Worm (Caenorhabditis elegans) whole organism, young adult: ENCODE measurements around the gene fut-3.

Source experiments
- B0261.1 ChIP-seq: sonication (generic microtip); optimal IDR thresholded peaks from 2 replicates; lab custom pipeline; 2016; ENCODE audit warnings: mild to moderate bottlenecking, missing genetic modification characterization, moderate library complexity, missing compliant biosample characterization
- D2030.7 ChIP-seq: fragments of 200-800 bp; sonication (Bioruptor generic); IDR thresholded peaks from 2 replicates; pipeline ENCODE4 v1.3.6; 2022; ENCODE audit warnings: missing genetic modification reagents, missing genetic modification characterization, missing compliant biosample characterization
- F10E7.11 ChIP-seq: sonication (generic microtip); optimal IDR thresholded peaks from 2 replicates; lab custom pipeline; 2017; ENCODE audit warnings: mild to moderate bottlenecking, missing genetic modification characterization, moderate library complexity, missing compliant biosample characterization
- F39B2.1 ChIP-seq: fragments of 200-800 bp; sonication (Bioruptor generic); IDR thresholded peaks from 2 replicates; pipeline ENCODE4 v1.3.6; 2022; ENCODE audit warnings: missing genetic modification reagents, missing genetic modification characterization, missing compliant biosample characterization
- F49E8.2 ChIP-seq: sonication (generic microtip); optimal IDR thresholded peaks from 3 replicates; lab custom pipeline; 2017; ENCODE audit warnings: missing genetic modification characterization, mild to moderate bottlenecking, missing compliant biosample characterization, antibody characterized with exemption, moderate library complexity; ENCODE audit not compliant: insufficient read depth
- F55B11.4 ChIP-seq: sonication (generic microtip); optimal IDR thresholded peaks from 2 replicates; lab custom pipeline; 2016; ENCODE audit warnings: missing compliant biosample characterization, missing genetic modification characterization, borderline replicate concordance; ENCODE audit not compliant: insufficient read depth
- F57A8.1 ChIP-seq: fragments of 200-800 bp; sonication (Bioruptor generic); optimal IDR thresholded peaks from 2 replicates; lab custom pipeline; 2018; ENCODE audit warnings: mild to moderate bottlenecking, missing genetic modification characterization, moderate library complexity, missing compliant biosample characterization
- F57C9.4 ChIP-seq: sonication (generic microtip); optimal IDR thresholded peaks from 2 replicates; lab custom pipeline; 2017; ENCODE audit warnings: mild to moderate bottlenecking, missing genetic modification characterization, missing compliant biosample characterization
- K12H6.12 ChIP-seq: fragments of 200-800 bp; sonication (Bioruptor generic); optimal IDR thresholded peaks from 2 replicates; lab custom pipeline; 2018; ENCODE audit warnings: mild to moderate bottlenecking, missing genetic modification characterization, missing compliant biosample characterization
- Y79H2A.3 ChIP-seq: fragments of 200-800 bp; sonication (Bioruptor generic); conservative IDR thresholded peaks from 2 replicates; pipeline ENCODE4 v1.3.6; 2022; ENCODE audit warnings: missing genetic modification reagents, missing genetic modification characterization, missing compliant biosample characterization
- ZK185.1 ChIP-seq: sonication (generic microtip); optimal IDR thresholded peaks from 2 replicates; lab custom pipeline; 2016; ENCODE audit warnings: mild to moderate bottlenecking, missing genetic modification characterization, missing compliant biosample characterization; ENCODE audit not compliant: poor library complexity, severe bottlenecking
- ama-1 ChIP-seq, 3 experiments: fragments of 150-350 bp in 1 of 3; sonication (generic microtip) in 2 of 3; optimal IDR thresholded peaks; 2 replicates each; lab custom pipeline; 2014 to 2018; ENCODE audit warnings: missing biosample characterization in 2 of 3, missing genetic modification characterization in 2 of 3, missing genetic modification reagents in 2 of 3
- aptf-2 ChIP-seq: fragments of 200-800 bp; sonication (Bioruptor generic); conservative IDR thresholded peaks from 2 replicates; pipeline ENCODE4 v1.3.6; 2022; ENCODE audit warnings: missing genetic modification reagents, missing genetic modification characterization, missing compliant biosample characterization
- attf-5 ChIP-seq: fragments of 200-800 bp; sonication (Bioruptor generic); optimal IDR thresholded peaks from 2 replicates; lab custom pipeline; 2018; ENCODE audit warnings: mild to moderate bottlenecking, missing genetic modification characterization, missing compliant biosample characterization
- bed-1 ChIP-seq: fragments of 200-800 bp; sonication (Bioruptor generic); IDR thresholded peaks from 2 replicates; pipeline ENCODE4 v1.3.6; 2022; ENCODE audit warnings: missing genetic modification reagents, missing genetic modification characterization, missing compliant biosample characterization
- cebp-1 ChIP-seq, 2 experiments: fragments of 200-800 bp in 1 of 2; sonication (Bioruptor generic) in 1 of 2; sonication (generic microtip) in 1 of 2; IDR thresholded peaks in 1 of 2; optimal IDR thresholded peaks in 1 of 2; 2 replicates each; pipeline versions ENCODE4 v1.3.6 to Lab custom; 2017 to 2022; ENCODE audit warnings: missing compliant biosample characterization in 2 of 2, missing genetic modification characterization in 2 of 2, mild to moderate bottlenecking in 1 of 2, missing genetic modification reagents in 1 of 2, moderate library complexity in 1 of 2
- cebp-2 ChIP-seq: fragments of 200-800 bp; sonication (Bioruptor generic); IDR thresholded peaks from 2 replicates; pipeline ENCODE4 v1.3.6; 2022; ENCODE audit warnings: missing genetic modification characterization, missing compliant biosample characterization
- ceh-91 ChIP-seq: fragments of 200-800 bp; sonication (Bioruptor generic); IDR thresholded peaks from 2 replicates; pipeline ENCODE4 v1.3.6; 2022; ENCODE audit warnings: missing genetic modification reagents, missing genetic modification characterization, missing compliant biosample characterization
- die-1 ChIP-seq: sonication (generic microtip); optimal IDR thresholded peaks from 2 replicates; lab custom pipeline; 2016; ENCODE audit warnings: missing genotype, mild to moderate bottlenecking, missing genetic modification characterization, missing compliant biosample characterization
- egl-44 ChIP-seq: fragments of 200-800 bp; sonication (Bioruptor generic); IDR thresholded peaks from 2 replicates; pipeline ENCODE4 v1.3.6; 2022; ENCODE audit warnings: missing genetic modification reagents, missing genetic modification characterization, missing compliant biosample characterization
- ekl-4 ChIP-seq: fragments of 200-800 bp; sonication (Bioruptor generic); IDR thresholded peaks from 2 replicates; pipeline ENCODE4 v1.3.6; 2022; ENCODE audit warnings: missing genetic modification reagents, missing genetic modification characterization, missing compliant biosample characterization
- fkh-3 ChIP-seq: sonication (generic microtip); optimal IDR thresholded peaks from 2 replicates; lab custom pipeline; 2016; ENCODE audit warnings: mild to moderate bottlenecking, missing genetic modification characterization, missing compliant biosample characterization
- gei-17 ChIP-seq: fragments of 200-800 bp; sonication (Bioruptor generic); optimal IDR thresholded peaks from 2 replicates; lab custom pipeline; 2018; ENCODE audit warnings: mild to moderate bottlenecking, missing genetic modification characterization, missing compliant biosample characterization
- hlh-12 ChIP-seq: sonication (generic microtip); optimal IDR thresholded peaks from 2 replicates; lab custom pipeline; 2016; ENCODE audit warnings: missing genetic modification characterization, missing compliant biosample characterization
- let-607 ChIP-seq, 2 experiments: fragments of 200-800 bp in 1 of 2; sonication (Bioruptor generic) in 1 of 2; sonication (generic microtip) in 1 of 2; optimal IDR thresholded peaks; 2 replicates each; lab custom pipeline; 2016 to 2018; ENCODE audit warnings: mild to moderate bottlenecking in 2 of 2, missing compliant biosample characterization in 2 of 2, missing genetic modification characterization in 2 of 2, moderate library complexity in 2 of 2, missing genotype in 1 of 2
- lin-26 ChIP-seq: fragments of 200-800 bp; sonication (Bioruptor generic); IDR thresholded peaks from 2 replicates; pipeline ENCODE4 v1.3.6; 2022; ENCODE audit warnings: missing genetic modification reagents, missing genetic modification characterization, missing compliant biosample characterization
- lin-40 ChIP-seq: sonication (generic microtip); optimal IDR thresholded peaks from 2 replicates; lab custom pipeline; 2016; ENCODE audit warnings: missing genetic modification characterization, mild to moderate bottlenecking, missing compliant biosample characterization, missing genotype, missing genetic modification reagents
- lsl-1 ChIP-seq: fragments of 200-800 bp; sonication (Bioruptor generic); optimal IDR thresholded peaks from 2 replicates; lab custom pipeline; 2018; ENCODE audit warnings: mild to moderate bottlenecking, missing genetic modification characterization, moderate library complexity, missing compliant biosample characterization
- madf-10 ChIP-seq: sonication (generic microtip); optimal IDR thresholded peaks from 2 replicates; lab custom pipeline; 2016; ENCODE audit warnings: mild to moderate bottlenecking, missing genetic modification characterization, missing compliant biosample characterization
- mel-28 ChIP-seq: sonication (generic microtip); optimal IDR thresholded peaks from 2 replicates; lab custom pipeline; 2016; ENCODE audit warnings: borderline replicate concordance, mild to moderate bottlenecking, missing genetic modification characterization, missing compliant biosample characterization
- mes-4 ChIP-seq: sonication (generic microtip); optimal IDR thresholded peaks from 2 replicates; lab custom pipeline; 2016; ENCODE audit warnings: missing genotype, missing genetic modification characterization, missing compliant biosample characterization
- pbrm-1 ChIP-seq: fragments of 200-800 bp; sonication (Bioruptor generic); IDR thresholded peaks from 2 replicates; pipeline ENCODE4 v1.3.6; 2022; ENCODE audit warnings: missing genetic modification reagents, missing genetic modification characterization, missing compliant biosample characterization
- pha-4 ChIP-seq: fragments of 150-350 bp; sonication (generic microtip); optimal IDR thresholded peaks from 2 replicates; lab custom pipeline; 2014; ENCODE audit warnings: missing biosample characterization, missing genetic modification reagents, missing genetic modification characterization
- rpc-1 ChIP-seq, 2 experiments: fragments of 150-350 bp in 1 of 2; sonication (generic microtip) in 1 of 2; optimal IDR thresholded peaks; 2 replicates each; lab custom pipeline; 2014 to 2018; ENCODE audit warnings: missing biosample characterization in 1 of 2, missing genetic modification characterization in 1 of 2, missing genetic modification reagents in 1 of 2, missing genotype in 1 of 2
- snpc-4 ChIP-seq, 5 experiments: fragments of 150-350 bp in 1 of 5; sonication (generic microtip) in 4 of 5; optimal IDR thresholded peaks; 2 replicates each; lab custom pipeline; 2014 to 2018; ENCODE audit warnings: missing genetic modification characterization in 5 of 5, missing biosample characterization in 3 of 5, antibody characterized with exemption in 2 of 5, mild to moderate bottlenecking in 2 of 5, missing compliant biosample characterization in 2 of 5, missing genotype in 2 of 5, moderate library complexity in 2 of 5, missing genetic modification reagents in 1 of 5
- somi-1 ChIP-seq: fragments of 200-800 bp; sonication (Bioruptor generic); optimal IDR thresholded peaks from 2 replicates; lab custom pipeline; 2018; ENCODE audit warnings: mild to moderate bottlenecking, missing genetic modification characterization, missing compliant biosample characterization
- sptf-2 ChIP-seq: fragments of 200-800 bp; sonication (Bioruptor generic); optimal IDR thresholded peaks from 2 replicates; lab custom pipeline; 2018; ENCODE audit warnings: mild to moderate bottlenecking, missing genetic modification characterization, missing compliant biosample characterization
- tbp1 ChIP-seq: fragments of 200-800 bp; sonication (Bioruptor generic); optimal IDR thresholded peaks from 2 replicates; lab custom pipeline; 2018; ENCODE audit warnings: mild to moderate bottlenecking, missing genetic modification characterization, missing compliant biosample characterization
- unc-62 ChIP-seq: fragments of 150-350 bp; optimal IDR thresholded peaks from 2 replicates; lab custom pipeline; 2014; ENCODE audit warnings: missing biosample characterization, missing genetic modification reagents, missing genetic modification characterization
- zim-3 ChIP-seq: sonication (generic microtip); optimal IDR thresholded peaks from 2 replicates; lab custom pipeline; 2017; ENCODE audit warnings: mild to moderate bottlenecking, missing genetic modification characterization, moderate library complexity, missing compliant biosample characterization
- ztf-28 ChIP-seq: fragments of 200-800 bp; sonication (Bioruptor generic); IDR thresholded peaks from 2 replicates; pipeline ENCODE4 v1.3.6; 2022; ENCODE audit warnings: missing genetic modification reagents, missing genetic modification characterization, missing compliant biosample characterization
- ztf-6 ChIP-seq: fragments of 200-800 bp; sonication (Bioruptor generic); IDR thresholded peaks from 2 replicates; pipeline ENCODE4 v1.3.6; 2022; ENCODE audit warnings: missing genetic modification reagents, missing genetic modification characterization, missing compliant biosample characterization

The fut-3 gene

DNA sequence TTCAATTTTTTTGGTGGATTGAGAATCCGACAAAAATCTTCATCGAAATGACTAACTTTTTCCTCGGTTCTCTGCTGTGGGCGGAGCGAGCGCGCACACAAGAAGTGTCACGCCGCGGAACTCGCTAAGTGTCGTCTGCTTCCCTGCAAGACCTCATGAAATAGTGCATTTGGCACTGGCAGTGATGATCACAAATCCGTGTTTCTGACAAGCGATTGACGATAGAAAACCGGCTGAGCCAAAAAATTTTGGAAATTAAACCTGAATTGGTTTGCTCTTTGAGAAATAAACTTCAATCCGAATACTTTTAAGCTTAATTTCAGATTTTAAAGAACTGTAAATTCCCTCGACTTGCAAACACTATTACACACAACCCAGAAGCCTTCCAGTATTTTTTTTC lies 41.9 kb upstream of the fut-3 start (continued):
- TF ChIP-seq die-1 (no peak), mes-4 (tag; lab: Kevin White, UChicago) (no peak), F55B11.4 (tag; lab: Kevin White, UChicago) (no peak), ekl-4 (GFP tag; lab: Robert Waterston, UW) (peak; percentile 47; the same call in 1 of the 2 replicates), aptf-2 (GFP tag; lab: Robert Waterston, UW) (no peak), ztf-28 (GFP tag; lab: Robert Waterston, UW) (no peak), F39B2.1 (GFP tag; lab: Robert Waterston, UW) (no peak), Y79H2A.3 (GFP tag; lab: Robert Waterston, UW) (no peak), lin-40 (peak; percentile 49), F49E8.2 (tag; lab: Kevin White, UChicago) (peak; percentile 64), zim-3 (tag; lab: Kevin White, UChicago) (no peak), attf-5 (GFP tag; lab: Kevin White, UChicago) (no peak), lsl-1 (GFP tag; lab: Kevin White, UChicago) (peak; percentile 59), fkh-3 (tag; lab: Kevin White, UChicago) (no peak), ztf-6 (GFP tag; lab: Robert Waterston, UW) (no peak), cebp-1 (GFP tag; IDR thresholded peaks at IDR 0.05; lab: Robert Waterston, UW) (no peak), cebp-1 (tag; optimal IDR thresholded peaks at IDR 0.05; lab: Kevin White, UChicago) (peak; percentile 50), D2030.7 (GFP tag; lab: Robert Waterston, UW) (peak; percentile 81), sptf-2 (no peak), egl-44 (GFP tag; lab: Robert Waterston, UW) (no peak), pha-4 (tag; lab: Kevin White, UChicago) (no peak), gei-17 (GFP tag; lab: Kevin White, UChicago) (no peak), hlh-12 (tag; lab: Kevin White, UChicago) (no peak), ama-1 (optimal IDR thresholded peaks at IDR 0.05; lab: Kevin White, UChicago) (peak; percentile 86), ama-1 (GFP tag; optimal IDR thresholded peaks at IDR 0.05; lab: Kevin White, UChicago) (no peak), bed-1 (GFP tag; lab: Robert Waterston, UW) (no peak), rpc-1 (optimal IDR thresholded peaks at IDR 0.05; lab: Kevin White, UChicago) (no peak), rpc-1 (tag; optimal IDR thresholded peaks at IDR 0.05; lab: Kevin White, UChicago) (peak; percentile 4), F57A8.1 (GFP tag; lab: Kevin White, UChicago) (no peak), K12H6.12 (tag; lab: Kevin White, UChicago) (no peak), B0261.1 (tag; lab: Kevin White, UChicago) (no peak), ZK185.1 (tag; lab: Kevin White, UChicago) (peak; percentile 10), mel-28 (no peak), F10E7.11 (tag; lab: Kevin White, UChicago) (no peak), snpc-4 (GFP tag; optimal IDR thresholded peaks at IDR 0.05; lab: Kevin White, UChicago) (peak; percentile 97), snpc-4 (tag; optimal IDR thresholded peaks at IDR 0.05; lab: Kevin White, UChicago) (peak; percentile 98 to 99 (median 98)), let-607 (tag; optimal IDR thresholded peaks at IDR 0.05; lab: Kevin White, UChicago) (no peak), pbrm-1 (GFP tag; lab: Robert Waterston, UW) (peak; percentile 96), tbp1 (GFP tag; lab: Kevin White, UChicago) (peak; percentile 78), cebp-2 (GFP tag; lab: Robert Waterston, UW) (no peak), somi-1 (no peak), unc-62 (GFP tag; lab: Kevin White, UChicago) (no peak), madf-10 (no peak), lin-26 (GFP tag; lab: Robert Waterston, UW) (no peak), F57C9.4 (tag; lab: Kevin White, UChicago) (no peak), ceh-91 (GFP tag; lab: Robert Waterston, UW) (no peak)
